Worm (Caenorhabditis elegans) whole organism, L2 larva: Measurements from ENCODE around the gene nep-26.

Experiments
- ama-1 ChIP-seq: fragments of 150-350 bp; optimal IDR thresholded peaks from 2 replicates; lab custom pipeline; 2018; ENCODE audit warnings: inconsistent platforms
- blmp-1 ChIP-seq: sonication (generic microtip); optimal IDR thresholded peaks from 2 replicates; lab custom pipeline; 2017; ENCODE audit warnings: missing genetic modification characterization, mild to moderate bottlenecking, missing compliant biosample characterization, antibody characterized with exemption, moderate library complexity; ENCODE audit not compliant: insufficient read depth
- lin-39 ChIP-seq: fragments of 150-350 bp; optimal IDR thresholded peaks from 2 replicates; lab custom pipeline; 2014; ENCODE audit warnings: missing biosample characterization, missing genetic modification reagents, missing genetic modification characterization
- nhr-12 ChIP-seq: fragments of 150-350 bp; optimal IDR thresholded peaks from 2 replicates; lab custom pipeline; 2014; ENCODE audit warnings: missing biosample characterization, missing genetic modification characterization
- nhr-21 ChIP-seq: fragments of 150-350 bp; optimal IDR thresholded peaks from 2 replicates; lab custom pipeline; 2014; ENCODE audit warnings: missing biosample characterization, missing genetic modification characterization
- nhr-237 ChIP-seq: fragments of 150-350 bp; optimal IDR thresholded peaks from 2 replicates; lab custom pipeline; 2014; ENCODE audit warnings: missing biosample characterization, missing genetic modification characterization
- unc-62 ChIP-seq: fragments of 150-350 bp; optimal IDR thresholded peaks from 2 replicates; lab custom pipeline; 2014; ENCODE audit warnings: missing biosample characterization, missing genetic modification reagents, missing genetic modification characterization

- TF ChIP-seq nhr-237 (no peak), blmp-1 (tag; lab: Kevin White, UChicago) (peak; percentile 73), nhr-21 (tag; lab: Kevin White, UChicago) (peak; percentile 67), lin-39 (tag; lab: Kevin White, UChicago) (no peak), ama-1 (lab: Kevin White, UChicago) (no peak), unc-62 (GFP tag; lab: Kevin White, UChicago) (no peak), nhr-12 (tag; lab: Kevin White, UChicago) (no peak)
These were observed 5.7 kb downstream of the nep-26 start for ce11 chrII:10294262-10294661.
